Fruit fly (Drosophila melanogaster) whole organism, embryonic: ENCODE results near the gene CG5180.

ENCODE experiments used
- ATbp ChIP-seq: fragments of 200-800 bp; sonication (Bioruptor generic); optimal IDR thresholded peaks from 2 replicates; lab custom pipeline; 2017; ENCODE audit warnings: missing biosample characterization, mild to moderate bottlenecking, missing genetic modification characterization, missing genetic modification reagents
- CG10267 ChIP-seq: fragments of 200-800 bp; sonication (Bioruptor generic); optimal IDR thresholded peaks from 2 replicates; lab custom pipeline; 2018; ENCODE audit warnings: missing biosample characterization, mild to moderate bottlenecking, missing genetic modification characterization, moderate library complexity
- CG11504 ChIP-seq: fragments of 200-800 bp; sonication (Bioruptor generic); optimal IDR thresholded peaks from 3 replicates; lab custom pipeline; 2019; ENCODE audit warnings: missing biosample characterization, mild to moderate bottlenecking, missing genetic modification characterization, moderate library complexity
- CG13624 ChIP-seq: fragments of 200-800 bp; sonication (Bioruptor generic); optimal IDR thresholded peaks from 2 replicates; lab custom pipeline; 2016; ENCODE audit warnings: missing biosample characterization, missing genetic modification characterization
- CG14441 ChIP-seq: fragments of 200-800 bp; sonication (Bioruptor generic); IDR thresholded peaks from 2 replicates; pipeline ENCODE4 v1.3.6; 2022; ENCODE audit warnings: missing biosample characterization, missing genetic modification characterization
- CG15514 ChIP-seq: fragments of 200-800 bp; sonication (Bioruptor generic); optimal IDR thresholded peaks from 3 replicates; lab custom pipeline; 2017; ENCODE audit warnings: missing biosample characterization, missing genetic modification characterization, mild to moderate bottlenecking, moderate library complexity, missing genetic modification reagents
- CG1602 ChIP-seq: fragments of 200-800 bp; sonication (Bioruptor generic); optimal IDR thresholded peaks from 3 replicates; lab custom pipeline; 2016; ENCODE audit warnings: missing biosample characterization, missing genetic modification characterization
- CG18011 ChIP-seq: fragments of 200-800 bp; sonication (Bioruptor generic); optimal IDR thresholded peaks from 2 replicates; lab custom pipeline; 2017; ENCODE audit warnings: missing biosample characterization, missing genetic modification characterization, mild to moderate bottlenecking, moderate library complexity, missing genotype
- CG18262 ChIP-seq: fragments of 200-800 bp; optimal IDR thresholded peaks from 3 replicates; lab custom pipeline; 2019; ENCODE audit warnings: missing biosample characterization, mild to moderate bottlenecking, missing genetic modification characterization, moderate library complexity
- CG2116 ChIP-seq: fragments of 200-800 bp; sonication (Bioruptor generic); optimal IDR thresholded peaks from 3 replicates; lab custom pipeline; 2018; ENCODE audit warnings: missing biosample characterization, mild to moderate bottlenecking, missing genetic modification characterization
- CG2678 ChIP-seq: fragments of 200-800 bp; sonication (Bioruptor generic); optimal IDR thresholded peaks from 3 replicates; lab custom pipeline; 2019; ENCODE audit warnings: missing biosample characterization, mild to moderate bottlenecking, missing genetic modification characterization, moderate library complexity
- CG2712 ChIP-seq: fragments of 200-800 bp; optimal IDR thresholded peaks from 3 replicates; lab custom pipeline; 2019; ENCODE audit warnings: missing biosample characterization, mild to moderate bottlenecking, missing genetic modification characterization, moderate library complexity
- CG32767 ChIP-seq: fragments of 200-800 bp; sonication (Bioruptor generic); IDR thresholded peaks from 2 replicates; pipeline ENCODE4 v1.3.6; 2022; ENCODE audit warnings: missing biosample characterization, missing genetic modification characterization
- CG3726 ChIP-seq: fragments of 200-800 bp; sonication (Bioruptor generic); IDR thresholded peaks from 3 replicates; pipeline ENCODE4, ENCODE4 v1.3.6; 2022; ENCODE audit warnings: missing biosample characterization, missing genetic modification characterization
- CG4617 ChIP-seq: fragments of 200-800 bp; sonication (Bioruptor generic); optimal IDR thresholded peaks from 3 replicates; lab custom pipeline; 2016; ENCODE audit warnings: missing biosample characterization, missing genetic modification characterization, borderline replicate concordance
- CG6272 ChIP-seq: fragments of 200-800 bp; sonication (Bioruptor generic); IDR thresholded peaks from 2 replicates; pipeline ENCODE4 v1.3.6; 2022; ENCODE audit warnings: missing biosample characterization, missing genetic modification characterization
- CG6654 ChIP-seq: fragments of 200-800 bp; sonication (Bioruptor generic); optimal IDR thresholded peaks from 2 replicates; lab custom pipeline; 2017; ENCODE audit warnings: missing biosample characterization, mild to moderate bottlenecking, missing genetic modification characterization
- CG7271 ChIP-seq: fragments of 200-800 bp; sonication (Bioruptor generic); optimal IDR thresholded peaks from 2 replicates; lab custom pipeline; 2018; ENCODE audit warnings: missing biosample characterization, mild to moderate bottlenecking, missing genetic modification characterization, moderate library complexity
- CG7745 ChIP-seq: fragments of 200-800 bp; sonication (Bioruptor generic); optimal IDR thresholded peaks from 2 replicates; lab custom pipeline; 2018; ENCODE audit warnings: missing biosample characterization, mild to moderate bottlenecking, missing genetic modification characterization, moderate library complexity
- CG7963 ChIP-seq: fragments of 200-800 bp; sonication (Bioruptor generic); IDR thresholded peaks from 3 replicates; pipeline ENCODE4 v1.3.6; 2022; ENCODE audit warnings: missing biosample characterization, missing genetic modification characterization; ENCODE audit not compliant: partially characterized antibody
- CG9437 ChIP-seq: fragments of 200-800 bp; sonication (Bioruptor generic); optimal IDR thresholded peaks from 2 replicates; lab custom pipeline; 2018; ENCODE audit warnings: missing biosample characterization, mild to moderate bottlenecking, missing genetic modification characterization
- CoRest ChIP-seq: fragments of 200-800 bp; sonication (Bioruptor generic); optimal IDR thresholded peaks from 3 replicates; lab custom pipeline; 2018; ENCODE audit warnings: missing biosample characterization, mild to moderate bottlenecking, missing genetic modification characterization, moderate library complexity
- Dfd ChIP-seq, 2 experiments: fragments of >200 bp; optimal IDR thresholded peaks; 2 replicates each; lab custom pipeline; 2017; ENCODE audit warnings: missing biosample characterization in 2 of 2, missing genetic modification characterization in 2 of 2
- Dll ChIP-seq: fragments of 200-800 bp; sonication (Bioruptor generic); IDR thresholded peaks from 4 replicates; pipeline ENCODE4 v1.3.6; 2022; ENCODE audit warnings: missing biosample characterization, missing genetic modification characterization; ENCODE audit not compliant: partially characterized antibody
- Dp ChIP-seq: fragments of 200-800 bp; sonication (Bioruptor generic); optimal IDR thresholded peaks from 2 replicates; lab custom pipeline; 2018; ENCODE audit warnings: missing biosample characterization, mild to moderate bottlenecking, missing genetic modification characterization, moderate library complexity
- Ets97D ChIP-seq: fragments of 200-800 bp; sonication (Bioruptor generic); optimal IDR thresholded peaks from 3 replicates; lab custom pipeline; 2016; ENCODE audit warnings: missing biosample characterization, missing genetic modification characterization
- Gug ChIP-seq: fragments of 200-800 bp; sonication (Bioruptor generic); IDR thresholded peaks from 4 replicates; pipeline ENCODE4 v1.3.6; 2022; ENCODE audit warnings: missing biosample characterization, missing genetic modification characterization
- HmgZ ChIP-seq: fragments of 200-800 bp; sonication (Bioruptor generic); optimal IDR thresholded peaks from 2 replicates; lab custom pipeline; 2018; ENCODE audit warnings: missing biosample characterization, mild to moderate bottlenecking, missing genetic modification characterization
- Hr39 ChIP-seq: fragments of >200 bp; optimal IDR thresholded peaks from 2 replicates; lab custom pipeline; 2017
- Hr51 ChIP-seq, 2 experiments: fragments of 200-800 bp; sonication (Bioruptor generic); optimal IDR thresholded peaks; 2 replicates in 1 of 2; 3 replicates in 1 of 2; lab custom pipeline; 2016 to 2018; ENCODE audit warnings: missing biosample characterization in 2 of 2, missing genetic modification characterization in 2 of 2, mild to moderate bottlenecking in 1 of 2, moderate library complexity in 1 of 2
- MESR4 ChIP-seq: fragments of 200-800 bp; sonication (Bioruptor generic); optimal IDR thresholded peaks from 2 replicates; lab custom pipeline; 2018; ENCODE audit warnings: missing biosample characterization, mild to moderate bottlenecking, missing genetic modification characterization, moderate library complexity
- Med ChIP-seq: fragments of 200-800 bp; sonication (Bioruptor generic); peaks from one replicate; lab custom pipeline; 2016; ENCODE audit warnings: missing biosample characterization, missing genetic modification characterization, mild to moderate bottlenecking, inconsistent platforms, moderate library complexity
- Meics ChIP-seq: fragments of 200-800 bp; sonication (Bioruptor generic); optimal IDR thresholded peaks from 2 replicates; lab custom pipeline; 2017; ENCODE audit warnings: missing biosample characterization, mild to moderate bottlenecking, missing genetic modification characterization
- Stat92E ChIP-seq, 3 experiments: fragments of >200 bp in 2 of 3; fragments of 200-800 bp in 1 of 3; sonication (Bioruptor generic) in 1 of 3; optimal IDR thresholded peaks; 2 replicates each; lab custom pipeline; 2017 to 2019; ENCODE audit warnings: missing biosample characterization in 3 of 3, missing genetic modification characterization in 3 of 3, mild to moderate bottlenecking in 1 of 3, moderate library complexity in 1 of 3
- Tbp ChIP-seq: fragments of >200 bp; optimal IDR thresholded peaks from 2 replicates; lab custom pipeline; 2018; ENCODE audit warnings: missing biosample characterization, missing genetic modification characterization
- Trl ChIP-seq, 3 experiments: fragments of >200 bp in 2 of 3; fragments of 200-800 bp in 1 of 3; sonication (Bioruptor generic) in 1 of 3; optimal IDR thresholded peaks; 2 replicates in 1 of 3; 3 replicates in 2 of 3; lab custom pipeline; 2016 to 2017; ENCODE audit warnings: missing biosample characterization in 1 of 3, missing genetic modification characterization in 1 of 3
- Xbp1 ChIP-seq: fragments of 200-800 bp; sonication (Bioruptor generic); optimal IDR thresholded peaks from 3 replicates; lab custom pipeline; 2016; ENCODE audit warnings: missing biosample characterization, mild to moderate bottlenecking, missing genetic modification characterization
- YL-1 ChIP-seq: fragments of 200-800 bp; sonication (Bioruptor generic); optimal IDR thresholded peaks from 3 replicates; lab custom pipeline; 2017; ENCODE audit warnings: missing biosample characterization, mild to moderate bottlenecking, missing genetic modification characterization
- ash1 ChIP-seq: fragments of 200-800 bp; sonication (Bioruptor generic); optimal IDR thresholded peaks from 2 replicates; lab custom pipeline; 2018; ENCODE audit warnings: missing biosample characterization, mild to moderate bottlenecking, missing genetic modification characterization
- dmrt11E ChIP-seq: fragments of 200-800 bp; sonication (Bioruptor generic); optimal IDR thresholded peaks from 3 replicates; lab custom pipeline; 2018; ENCODE audit warnings: missing biosample characterization, mild to moderate bottlenecking, missing genetic modification characterization, moderate library complexity
- grau ChIP-seq: fragments of 200-800 bp; optimal IDR thresholded peaks from 3 replicates; lab custom pipeline; 2019; ENCODE audit warnings: missing biosample characterization, mild to moderate bottlenecking, missing genetic modification characterization, moderate library complexity
- lilli ChIP-seq: fragments of 200-800 bp; sonication (Bioruptor generic); optimal IDR thresholded peaks from 3 replicates; lab custom pipeline; 2016; ENCODE audit warnings: missing biosample characterization, missing genetic modification characterization
- nom ChIP-seq: fragments of 200-800 bp; sonication (Bioruptor generic); optimal IDR thresholded peaks from 2 replicates; lab custom pipeline; 2017; ENCODE audit warnings: missing biosample characterization, missing genetic modification characterization, mild to moderate bottlenecking, moderate library complexity, missing genetic modification reagents
- org-1 ChIP-seq: fragments of 200-800 bp; sonication (Bioruptor generic); optimal IDR thresholded peaks from 2 replicates; lab custom pipeline; 2017; ENCODE audit warnings: missing biosample characterization, missing genetic modification characterization
- pros ChIP-seq: fragments of 200-800 bp; sonication (Bioruptor generic); optimal IDR thresholded peaks from 3 replicates; lab custom pipeline; 2019; ENCODE audit warnings: missing biosample characterization, mild to moderate bottlenecking, missing genetic modification characterization, moderate library complexity
- scrt ChIP-seq: fragments of 200-800 bp; sonication (Bioruptor generic); optimal IDR thresholded peaks from 2 replicates; lab custom pipeline; 2018; ENCODE audit warnings: missing biosample characterization, mild to moderate bottlenecking, missing genetic modification characterization, moderate library complexity
- sr ChIP-seq: fragments of 200-800 bp; sonication (Bioruptor generic); IDR thresholded peaks from 3 replicates; pipeline ENCODE4 v1.3.6; 2022; ENCODE audit warnings: missing biosample characterization, missing genetic modification characterization
- sug ChIP-seq: fragments of 200-800 bp; optimal IDR thresholded peaks from 2 replicates; lab custom pipeline; 2019; ENCODE audit warnings: missing biosample characterization, mild to moderate bottlenecking, missing genetic modification characterization, moderate library complexity
- toy ChIP-seq: fragments of 200-800 bp; sonication (Bioruptor generic); IDR thresholded peaks from 2 replicates; pipeline ENCODE4 v1.3.6; 2022; ENCODE audit warnings: missing biosample characterization, missing genetic modification characterization
- zen2 ChIP-seq: fragments of 200-800 bp; sonication (Bioruptor generic); IDR thresholded peaks from 3 replicates; pipeline ENCODE4 v1.3.6; 2022; ENCODE audit warnings: missing biosample characterization, missing genetic modification characterization; ENCODE audit not compliant: partially characterized antibody

CG5180 gene

dm6 chr3R:20585566-20585965 is 27.8 kb downstream of the CG5180 start, which contains the start of gene CG16953 (continued):
- peak; percentile 6 for TF ChIP-seq CG7745 (tag; lab: Kevin White, UChicago)
- peak; percentile 81 for TF ChIP-seq CG4617 (GFP tag; lab: Kevin White, UChicago)
- no peak for TF ChIP-seq CoRest
- no peak for TF ChIP-seq zen2 (GFP tag; lab: Robert Waterston, UW)
- no peak for TF ChIP-seq CG18262 (tag; lab: Kevin White, UChicago)
- TF ChIP-seq CG18011 (GFP tag; lab: Kevin White, UChicago), result no peak
- no peak for TF ChIP-seq ATbp (GFP tag; lab: Kevin White, UChicago)
- peak; percentile 87 for TF ChIP-seq Dp (GFP tag; lab: Kevin White, UChicago)
- TF ChIP-seq CG10267 (tag; lab: Kevin White, UChicago), result peak; percentile 30
- TF ChIP-seq scrt (GFP tag; lab: Kevin White, UChicago), result no peak
- TF ChIP-seq Meics (GFP tag; lab: Kevin White, UChicago), result no peak
- peak; percentile 1 for TF ChIP-seq sug (tag; lab: Kevin White, UChicago)
- TF ChIP-seq Hr39 (lab: Kevin White, UChicago), result no peak
- no peak for TF ChIP-seq CG2678 (tag; lab: Kevin White, UChicago)
- TF ChIP-seq CG3726 (GFP tag; lab: Robert Waterston, UW), result no peak
- peak in 1 of 3 experiments; percentile 45 for TF ChIP-seq Stat92E (GFP tag; optimal IDR thresholded peaks at IDR 0.05; lab: Kevin White, UChicago)
- no peak for TF ChIP-seq CG11504 (tag; lab: Kevin White, UChicago)
- no peak for TF ChIP-seq CG6272 (GFP tag; lab: Robert Waterston, UW)
- TF ChIP-seq CG7271, result no peak
- TF ChIP-seq Tbp (GFP tag; lab: Kevin White, UChicago), result no peak
- TF ChIP-seq Trl (optimal IDR thresholded peaks at IDR 0.05; lab: Kevin White, UChicago), result no peak
- TF ChIP-seq Trl (GFP tag; optimal IDR thresholded peaks at IDR 0.05; lab: Kevin White, UChicago), result no peak
- no peak for TF ChIP-seq Xbp1 (GFP tag; lab: Kevin White, UChicago)
- peak; percentile 54 for TF ChIP-seq YL-1
- TF ChIP-seq CG1602 (GFP tag; lab: Kevin White, UChicago), result no peak
- no peak for TF ChIP-seq pros (GFP tag; lab: Kevin White, UChicago)
- no peak for TF ChIP-seq CG14441 (GFP tag; lab: Robert Waterston, UW)
- TF ChIP-seq Ets97D (GFP tag; lab: Kevin White, UChicago), result peak; percentile 38
- TF ChIP-seq HmgZ (tag; lab: Kevin White, UChicago), result peak; percentile 35
- TF ChIP-seq Gug (GFP tag; lab: Robert Waterston, UW), result no peak
- TF ChIP-seq CG7963 (GFP tag; lab: Robert Waterston, UW), result no peak
- no peak for TF ChIP-seq CG32767 (GFP tag; lab: Robert Waterston, UW)
- peak; percentile 25 for TF ChIP-seq CG9437 (GFP tag; lab: Kevin White, UChicago)
- no peak for TF ChIP-seq Dll (GFP tag; lab: Robert Waterston, UW)
- TF ChIP-seq Med (GFP tag; lab: Kevin White, UChicago), result peak; percentile 43
- peak; percentile 20 for TF ChIP-seq CG15514 (GFP tag; lab: Kevin White, UChicago)
- no peak for TF ChIP-seq Hr51 (GFP tag; optimal IDR thresholded peaks at IDR 0.05; lab: Kevin White, UChicago)
- TF ChIP-seq CG6654 (GFP tag; lab: Kevin White, UChicago), result no peak
- no peak for TF ChIP-seq sr (GFP tag; lab: Robert Waterston, UW)
- TF ChIP-seq CG2116 (GFP tag; lab: Kevin White, UChicago), result peak; percentile 15
- no peak for TF ChIP-seq ash1
- no peak for TF ChIP-seq lilli (GFP tag; lab: Kevin White, UChicago)
- peak; percentile 2 for TF ChIP-seq grau (tag; lab: Kevin White, UChicago)
- TF ChIP-seq toy, result no peak
- TF ChIP-seq nom (GFP tag; lab: Kevin White, UChicago), result peak; percentile 10
- TF ChIP-seq Dfd (GFP tag; optimal IDR thresholded peaks at IDR 0.05; lab: Kevin White, UChicago), result no peak
- TF ChIP-seq CG2712 (tag; lab: Kevin White, UChicago), result no peak
- peak; percentile 41 for TF ChIP-seq CG13624 (GFP tag; lab: Kevin White, UChicago)
- TF ChIP-seq MESR4, result peak; percentile 89
- TF ChIP-seq dmrt11E (tag; lab: Kevin White, UChicago), result no peak
- TF ChIP-seq org-1 (GFP tag; lab: Kevin White, UChicago), result no peak
